Worm (Caenorhabditis elegans) whole organism, L2 larva: Measurements from ENCODE around the gene F38B7.3.

Source experiments
- C34F6.9 ChIP-seq: fragments of 150-350 bp; optimal IDR thresholded peaks from 2 replicates; lab custom pipeline; 2014; ENCODE audit warnings: missing biosample characterization, missing genetic modification characterization
- F13H6.1 ChIP-seq: sonication (generic microtip); optimal IDR thresholded peaks from 2 replicates; lab custom pipeline; 2016; ENCODE audit warnings: missing genetic modification characterization, missing compliant biosample characterization
- R02D3.7 ChIP-seq: fragments of 150-350 bp; optimal IDR thresholded peaks from 2 replicates; lab custom pipeline; 2014; ENCODE audit warnings: missing biosample characterization, missing genetic modification characterization
- Y55F3AM.14 ChIP-seq: fragments of 200-800 bp; sonication (Bioruptor generic); optimal IDR thresholded peaks from 2 replicates; lab custom pipeline; 2018; ENCODE audit warnings: mild to moderate bottlenecking, missing genetic modification characterization, missing compliant biosample characterization
- ZK546.5 ChIP-seq: sonication (generic microtip); optimal IDR thresholded peaks from 2 replicates; lab custom pipeline; 2017; ENCODE audit warnings: missing biosample characterization, missing genetic modification characterization
- alr-1 ChIP-seq: fragments of 150-350 bp; optimal IDR thresholded peaks from 2 replicates; lab custom pipeline; 2014; ENCODE audit warnings: missing biosample characterization, missing genetic modification characterization
- aly-2 ChIP-seq: fragments of 150-350 bp; optimal IDR thresholded peaks from 2 replicates; lab custom pipeline; 2014; ENCODE audit warnings: missing biosample characterization, missing genetic modification characterization
- ama-1 ChIP-seq: fragments of 150-350 bp; optimal IDR thresholded peaks from 2 replicates; lab custom pipeline; 2018; ENCODE audit warnings: inconsistent platforms
- blmp-1 ChIP-seq: sonication (generic microtip); optimal IDR thresholded peaks from 2 replicates; lab custom pipeline; 2017; ENCODE audit warnings: missing genetic modification characterization, mild to moderate bottlenecking, missing compliant biosample characterization, antibody characterized with exemption, moderate library complexity; ENCODE audit not compliant: insufficient read depth
- ceh-16 ChIP-seq: fragments of 150-350 bp; optimal IDR thresholded peaks from 2 replicates; lab custom pipeline; 2014; ENCODE audit warnings: missing biosample characterization, missing genetic modification characterization
- ceh-82 ChIP-seq: fragments of 150-350 bp; optimal IDR thresholded peaks from 2 replicates; lab custom pipeline; 2014; ENCODE audit warnings: missing biosample characterization, missing genetic modification characterization
- crh-2 ChIP-seq: sonication (generic microtip); optimal IDR thresholded peaks from 2 replicates; lab custom pipeline; 2017; ENCODE audit warnings: missing biosample characterization, missing genetic modification characterization
- dmd-4 ChIP-seq: sonication (generic microtip); optimal IDR thresholded peaks from 2 replicates; lab custom pipeline; 2017; ENCODE audit warnings: missing biosample characterization, missing genetic modification characterization
- egl-27 ChIP-seq: sonication (generic microtip); optimal IDR thresholded peaks from 3 replicates; lab custom pipeline; 2017; ENCODE audit warnings: missing biosample characterization, missing genetic modification reagents, missing genetic modification characterization
- elt-1 ChIP-seq: fragments of 150-350 bp; optimal IDR thresholded peaks from 2 replicates; lab custom pipeline; 2014; ENCODE audit warnings: missing biosample characterization, missing genetic modification characterization
- elt-3 ChIP-seq: sonication (generic microtip); optimal IDR thresholded peaks from 2 replicates; lab custom pipeline; 2017; ENCODE audit warnings: missing biosample characterization, missing genetic modification characterization
- fos-1 ChIP-seq: fragments of 150-350 bp; optimal IDR thresholded peaks from 2 replicates; lab custom pipeline; 2014; ENCODE audit warnings: missing biosample characterization, missing genetic modification characterization
- gmeb-1 ChIP-seq: fragments of 150-350 bp; optimal IDR thresholded peaks from 2 replicates; lab custom pipeline; 2014; ENCODE audit warnings: missing biosample characterization, missing genetic modification characterization
- lin-11 ChIP-seq: fragments of 150-350 bp; sonication (generic microtip); optimal IDR thresholded peaks from 2 replicates; lab custom pipeline; 2014; ENCODE audit warnings: missing biosample characterization, missing genetic modification characterization, inconsistent platforms, mixed read lengths
- lin-13 ChIP-seq: fragments of 150-350 bp; optimal IDR thresholded peaks from 2 replicates; lab custom pipeline; 2014; ENCODE audit warnings: missing biosample characterization, missing genetic modification reagents, missing genetic modification characterization
- lin-39 ChIP-seq: fragments of 150-350 bp; optimal IDR thresholded peaks from 2 replicates; lab custom pipeline; 2014; ENCODE audit warnings: missing biosample characterization, missing genetic modification reagents, missing genetic modification characterization
- lsy-2 ChIP-seq, 2 experiments: fragments of 150-350 bp in 1 of 2; sonication (generic microtip) in 1 of 2; optimal IDR thresholded peaks; 2 replicates each; lab custom pipeline; 2014 to 2017; ENCODE audit warnings: missing biosample characterization in 2 of 2, missing genetic modification characterization in 2 of 2
- mab-5 ChIP-seq: fragments of 150-350 bp; optimal IDR thresholded peaks from 2 replicates; lab custom pipeline; 2014; ENCODE audit warnings: missing biosample characterization, missing genetic modification characterization
- mbf-1 ChIP-seq: sonication (generic microtip); optimal IDR thresholded peaks from 2 replicates; lab custom pipeline; 2017; ENCODE audit warnings: missing biosample characterization, missing genetic modification characterization
- mdl-1 ChIP-seq, 2 experiments: fragments of 150-350 bp in 1 of 2; sonication (generic microtip) in 1 of 2; optimal IDR thresholded peaks; 2 replicates each; lab custom pipeline; 2017; ENCODE audit warnings: missing biosample characterization in 2 of 2, missing genetic modification characterization in 2 of 2
- nhr-10 ChIP-seq: sonication (generic microtip); optimal IDR thresholded peaks from 2 replicates; lab custom pipeline; 2017; ENCODE audit warnings: missing biosample characterization, missing genetic modification characterization
- nhr-11 ChIP-seq: fragments of 150-350 bp; optimal IDR thresholded peaks from 2 replicates; lab custom pipeline; 2014; ENCODE audit warnings: missing biosample characterization, missing genetic modification characterization
- nhr-12 ChIP-seq: fragments of 150-350 bp; optimal IDR thresholded peaks from 2 replicates; lab custom pipeline; 2014; ENCODE audit warnings: missing biosample characterization, missing genetic modification characterization
- nhr-129 ChIP-seq: fragments of 150-350 bp; optimal IDR thresholded peaks from 2 replicates; lab custom pipeline; 2014; ENCODE audit warnings: missing biosample characterization, missing genetic modification characterization
- nhr-21 ChIP-seq: fragments of 150-350 bp; optimal IDR thresholded peaks from 2 replicates; lab custom pipeline; 2014; ENCODE audit warnings: missing biosample characterization, missing genetic modification characterization
- nhr-23 ChIP-seq: fragments of 150-350 bp; optimal IDR thresholded peaks from 2 replicates; lab custom pipeline; 2014; ENCODE audit warnings: missing biosample characterization, missing genetic modification reagents, missing genetic modification characterization
- nhr-237 ChIP-seq: fragments of 150-350 bp; optimal IDR thresholded peaks from 2 replicates; lab custom pipeline; 2014; ENCODE audit warnings: missing biosample characterization, missing genetic modification characterization
- nhr-25 ChIP-seq: fragments of 150-350 bp; sonication (generic microtip); optimal IDR thresholded peaks from 3 replicates; lab custom pipeline; 2014; ENCODE audit warnings: missing biosample characterization, missing genetic modification characterization
- nhr-6 ChIP-seq: fragments of 150-350 bp; optimal IDR thresholded peaks from 2 replicates; lab custom pipeline; 2014; ENCODE audit warnings: missing biosample characterization, missing genetic modification characterization
- nhr-77 ChIP-seq: fragments of 150-350 bp; optimal IDR thresholded peaks from 2 replicates; lab custom pipeline; 2014; ENCODE audit warnings: missing biosample characterization, missing genetic modification characterization
- peb-1 ChIP-seq: fragments of 150-350 bp; optimal IDR thresholded peaks from 2 replicates; lab custom pipeline; 2014; ENCODE audit warnings: missing biosample characterization, missing genetic modification characterization
- sem-4 ChIP-seq: fragments of 150-350 bp; optimal IDR thresholded peaks from 2 replicates; lab custom pipeline; 2014; ENCODE audit warnings: missing biosample characterization, missing genetic modification reagents, missing genetic modification characterization
- skn-1 ChIP-seq: sonication (generic microtip); optimal IDR thresholded peaks from 2 replicates; lab custom pipeline; 2017; ENCODE audit warnings: missing biosample characterization, missing genetic modification characterization
- sma-3 ChIP-seq: sonication (generic microtip); optimal IDR thresholded peaks from 2 replicates; lab custom pipeline; 2016; ENCODE audit warnings: missing genetic modification reagents, missing genetic modification characterization, missing compliant biosample characterization
- sma-9 ChIP-seq, 2 experiments: fragments of 150-350 bp in 1 of 2; sonication (generic microtip) in 1 of 2; optimal IDR thresholded peaks; 2 replicates each; lab custom pipeline; 2014 to 2016; ENCODE audit warnings: missing genetic modification characterization in 2 of 2, mild to moderate bottlenecking in 1 of 2, missing biosample characterization in 1 of 2, missing compliant biosample characterization in 1 of 2, missing genetic modification reagents in 1 of 2, moderate library complexity in 1 of 2
- snpc-4 ChIP-seq: fragments of 150-350 bp; optimal IDR thresholded peaks from 2 replicates; lab custom pipeline; 2014; ENCODE audit warnings: missing biosample characterization, missing genetic modification characterization
- unc-39 ChIP-seq: fragments of 150-350 bp; optimal IDR thresholded peaks from 2 replicates; lab custom pipeline; 2014; ENCODE audit warnings: missing biosample characterization, missing genetic modification characterization
- unc-55 ChIP-seq: fragments of 150-350 bp; sonication (generic microtip); optimal IDR thresholded peaks from 3 replicates; lab custom pipeline; 2014; ENCODE audit warnings: missing biosample characterization, missing genetic modification reagents, missing genetic modification characterization
- unc-62 ChIP-seq: fragments of 150-350 bp; optimal IDR thresholded peaks from 2 replicates; lab custom pipeline; 2014; ENCODE audit warnings: missing biosample characterization, missing genetic modification reagents, missing genetic modification characterization
- zag-1 ChIP-seq: fragments of 150-350 bp; optimal IDR thresholded peaks from 2 replicates; lab custom pipeline; 2014; ENCODE audit warnings: missing biosample characterization, missing genetic modification characterization
- ztf-1 ChIP-seq: fragments of 200-800 bp; sonication (Bioruptor generic); conservative IDR thresholded peaks from 2 replicates; pipeline ENCODE4 v1.3.6; 2022; ENCODE audit warnings: missing genetic modification characterization, missing compliant biosample characterization
- ztf-11 ChIP-seq: sonication (generic microtip); optimal IDR thresholded peaks from 2 replicates; lab custom pipeline; 2017; ENCODE audit warnings: missing biosample characterization, missing genetic modification characterization
- ztf-4 ChIP-seq: fragments of 150-350 bp; optimal IDR thresholded peaks from 2 replicates; lab custom pipeline; 2014; ENCODE audit warnings: missing biosample characterization, missing genetic modification characterization

F38B7.3 gene

DNA sequence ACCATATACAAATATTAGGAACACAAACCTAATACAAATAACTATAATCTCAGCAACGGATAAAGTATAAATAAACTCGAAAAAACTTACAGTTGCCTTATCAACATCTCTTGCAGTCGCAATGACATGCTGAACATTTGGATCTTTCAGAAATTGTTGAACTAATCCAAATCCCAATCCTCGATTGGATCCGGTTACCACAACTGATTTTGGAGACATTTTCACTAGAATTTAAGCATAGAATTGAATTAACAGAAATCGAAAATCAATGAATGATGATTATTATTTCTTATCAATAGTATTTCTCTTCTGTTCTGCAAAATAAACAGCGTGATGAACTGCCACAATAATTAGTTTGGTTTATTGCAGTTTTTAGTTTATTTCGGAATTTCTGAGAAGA lies 28.7 kb upstream of the F38B7.3 start, which contains the start of the genes C55A6.11 and C55A6.7:
Gene C55A6.11 (plus strand): TSS at position 301 of the 400 bp plus-strand sequence.
Gene C55A6.7 (minus strand): TSS at position 316 of the 400 bp plus-strand sequence.
- TF ChIP-seq nhr-12 (tag; lab: Kevin White, UChicago): no peak
- TF ChIP-seq F13H6.1 (tag; lab: Kevin White, UChicago): no peak
- no peak for TF ChIP-seq unc-39 (tag; lab: Kevin White, UChicago)
- TF ChIP-seq Y55F3AM.14: no peak
- no peak for TF ChIP-seq elt-3
- no peak for TF ChIP-seq ceh-16 (tag; lab: Kevin White, UChicago)
- TF ChIP-seq, all 48 proteins: peak for 0

DNA sequence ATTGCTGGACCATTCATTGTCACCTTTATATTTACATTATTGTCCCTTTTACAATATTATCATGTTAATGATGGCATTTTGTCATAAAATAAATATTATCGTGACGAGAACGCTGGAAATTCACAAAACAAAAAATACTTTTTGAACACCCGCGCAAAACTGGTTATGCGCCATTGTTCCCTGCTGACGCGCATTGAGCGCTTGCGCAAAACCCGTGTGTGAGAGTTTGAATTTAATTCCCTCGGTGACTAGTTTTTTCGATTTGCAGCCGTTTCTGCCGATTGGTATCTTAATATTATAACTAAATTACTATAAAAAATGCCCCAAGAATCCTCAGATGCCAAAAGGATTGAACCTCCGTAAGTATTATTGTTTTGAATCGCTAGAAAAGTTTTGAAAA lies 27.5 kb upstream of the F38B7.3 start, which contains the start of gene pafo-1:
Gene pafo-1 (plus strand): TSS at position 256 of the 400 bp plus-strand sequence.
- TF ChIP-seq mbf-1 (tag; lab: Kevin White, UChicago) (no peak), sma-9 (GFP tag; optimal IDR thresholded peaks at IDR 0.05; lab: Kevin White, UChicago) (peak; percentile 95), sma-9 (tag; optimal IDR thresholded peaks at IDR 0.05; lab: Kevin White, UChicago) (no peak), unc-39 (tag; lab: Kevin White, UChicago) (no peak), blmp-1 (peak; percentile 41), lin-13 (GFP tag; lab: Kevin White, UChicago) (peak; percentile 84), nhr-11 (tag; lab: Kevin White, UChicago) (no peak), skn-1 (tag; lab: Kevin White, UChicago) (no peak), sem-4 (peak; percentile 63), zag-1 (peak; percentile 58), C34F6.9 (tag; lab: Kevin White, UChicago) (peak; percentile 91), unc-55 (peak; percentile 92), alr-1 (tag; lab: Kevin White, UChicago) (no peak), egl-27 (tag; lab: Kevin White, UChicago) (peak; percentile 81), unc-62 (GFP tag; lab: Kevin White, UChicago) (peak; percentile 31), dmd-4 (tag; lab: Kevin White, UChicago) (no peak), nhr-21 (tag; lab: Kevin White, UChicago) (peak; percentile 75), ztf-1 (GFP tag; lab: Robert Waterston, UW) (no peak), nhr-10 (tag; lab: Kevin White, UChicago) (peak; percentile 36), nhr-23 (no peak), lin-11 (tag; lab: Kevin White, UChicago) (peak; percentile 79), snpc-4 (tag; lab: Kevin White, UChicago) (peak; percentile 55), crh-2 (tag; lab: Kevin White, UChicago) (peak; percentile 74), sma-3 (peak; percentile 83), nhr-237 (peak; percentile 59), Y55F3AM.14 (peak; percentile 46), mdl-1 (tag; optimal IDR thresholded peaks at IDR 0.05; lab: Kevin White, UChicago) (peak in 1 of 2 experiments; percentile 60), ama-1 (lab: Kevin White, UChicago) (no peak), ceh-82 (tag; lab: Kevin White, UChicago) (no peak), F13H6.1 (tag; lab: Kevin White, UChicago) (peak; percentile 86), lsy-2 (tag; optimal IDR thresholded peaks at IDR 0.05; lab: Kevin White, UChicago) (peak; percentile 87 to 93), ztf-4 (tag; lab: Kevin White, UChicago) (peak; percentile 37), fos-1 (tag; lab: Kevin White, UChicago) (peak; percentile 52), ceh-16 (tag; lab: Kevin White, UChicago) (no peak), R02D3.7 (peak; percentile 58), ZK546.5 (tag; lab: Kevin White, UChicago) (no peak), aly-2 (no peak), ztf-11 (tag; lab: Kevin White, UChicago) (no peak), nhr-25 (peak; percentile 91), gmeb-1 (tag; lab: Kevin White, UChicago) (peak; percentile 99), elt-3 (no peak), nhr-129 (peak; percentile 72), nhr-77 (tag; lab: Kevin White, UChicago) (peak; percentile 62), peb-1 (tag; lab: Kevin White, UChicago) (no peak), nhr-12 (tag; lab: Kevin White, UChicago) (peak; percentile 5), lin-39 (tag; lab: Kevin White, UChicago) (no peak), mab-5 (tag; lab: Kevin White, UChicago) (peak; percentile 81), elt-1 (tag; lab: Kevin White, UChicago) (no peak), nhr-6 (tag; lab: Kevin White, UChicago) (peak; percentile 49)
